Fruit fly (Drosophila melanogaster) whole organism, adult: ENCODE measurements around the gene tal-AA.
A peak's percentile ranks its signal among the peaks of the same experiment; 100 is the strongest.

Experiments
- CG11617 ChIP-seq: fragments of 200-800 bp; sonication (Bioruptor generic); optimal IDR thresholded peaks from 2 replicates; lab custom pipeline; 2017; ENCODE audit warnings: mild to moderate bottlenecking, missing biosample characterization, missing genetic modification reagents, missing genetic modification characterization
- CG12768 ChIP-seq: fragments of 200-800 bp; sonication (Bioruptor generic); optimal IDR thresholded peaks from 2 replicates; lab custom pipeline; 2017; ENCODE audit warnings: missing biosample characterization, missing genetic modification characterization, mild to moderate bottlenecking, moderate library complexity, missing genetic modification reagents
- CG14711 ChIP-seq: fragments of 200-800 bp; sonication (Bioruptor generic); optimal IDR thresholded peaks from 2 replicates; lab custom pipeline; 2018; ENCODE audit warnings: missing biosample characterization, mild to moderate bottlenecking, missing genetic modification characterization, moderate library complexity
- CG1620 ChIP-seq: fragments of 200-800 bp; sonication (Bioruptor generic); optimal IDR thresholded peaks from 2 replicates; lab custom pipeline; 2016; ENCODE audit warnings: missing biosample characterization, missing genetic modification characterization
- CG33017 ChIP-seq: fragments of 200-800 bp; sonication (Bioruptor generic); optimal IDR thresholded peaks from 2 replicates; lab custom pipeline; 2018; ENCODE audit warnings: missing biosample characterization, mild to moderate bottlenecking, missing genetic modification characterization, moderate library complexity
- CG5204 ChIP-seq: fragments of 200-800 bp; sonication (Bioruptor generic); optimal IDR thresholded peaks from 2 replicates; lab custom pipeline; 2016; ENCODE audit warnings: missing biosample characterization, missing genetic modification characterization
- CG7045 ChIP-seq: fragments of 200-800 bp; sonication (Bioruptor generic); optimal IDR thresholded peaks from 2 replicates; lab custom pipeline; 2017; ENCODE audit warnings: missing biosample characterization, mild to moderate bottlenecking, missing genetic modification characterization
- CG7101 ChIP-seq: fragments of 200-800 bp; sonication (Bioruptor generic); optimal IDR thresholded peaks from 2 replicates; lab custom pipeline; 2018; ENCODE audit warnings: missing biosample characterization, mild to moderate bottlenecking, missing genetic modification characterization, moderate library complexity
- Crg-1 ChIP-seq: fragments of 200-800 bp; sonication (Bioruptor generic); optimal IDR thresholded peaks from 2 replicates; lab custom pipeline; 2016; ENCODE audit warnings: missing biosample characterization, missing genetic modification characterization
- Hr96 ChIP-seq: fragments of 200-800 bp; sonication (Bioruptor generic); optimal IDR thresholded peaks from 2 replicates; lab custom pipeline; 2016; ENCODE audit warnings: missing biosample characterization, missing genetic modification characterization
- bab1 ChIP-seq: fragments of 200-800 bp; sonication (Bioruptor generic); optimal IDR thresholded peaks from 3 replicates; lab custom pipeline; 2019; ENCODE audit warnings: missing biosample characterization, mild to moderate bottlenecking, missing genetic modification characterization, moderate library complexity
- cic ChIP-seq: fragments of 200-800 bp; sonication (Bioruptor generic); optimal IDR thresholded peaks from 2 replicates; lab custom pipeline; 2017; ENCODE audit warnings: missing biosample characterization, mild to moderate bottlenecking, missing genetic modification characterization, moderate library complexity
- cnc ChIP-seq, 2 experiments: fragments of >200 bp; optimal IDR thresholded peaks; 2 replicates each; lab custom pipeline; 2017
- kay ChIP-seq: fragments of 200-800 bp; sonication (Bioruptor generic); peaks from one replicate; lab custom pipeline; 2016; ENCODE audit warnings: missing biosample characterization, missing genetic modification characterization, borderline replicate concordance
- ovo ChIP-seq: fragments of 200-800 bp; sonication (Bioruptor generic); optimal IDR thresholded peaks from 2 replicates; lab custom pipeline; 2016; ENCODE audit warnings: missing biosample characterization, missing genetic modification characterization
- pad ChIP-seq: fragments of 200-800 bp; sonication (Bioruptor generic); optimal IDR thresholded peaks from 3 replicates; lab custom pipeline; 2017; ENCODE audit warnings: missing biosample characterization, missing genetic modification characterization, mild to moderate bottlenecking, moderate library complexity, missing genetic modification reagents
- tj ChIP-seq: fragments of 200-800 bp; sonication (Bioruptor generic); optimal IDR thresholded peaks from 3 replicates; lab custom pipeline; 2017; ENCODE audit warnings: missing biosample characterization, mild to moderate bottlenecking, missing genetic modification characterization, moderate library complexity
- toe ChIP-seq: fragments of 200-800 bp; sonication (Bioruptor generic); optimal IDR thresholded peaks from 2 replicates; lab custom pipeline; 2016; ENCODE audit warnings: missing biosample characterization, missing genetic modification characterization

The tal-AA gene

DNA sequence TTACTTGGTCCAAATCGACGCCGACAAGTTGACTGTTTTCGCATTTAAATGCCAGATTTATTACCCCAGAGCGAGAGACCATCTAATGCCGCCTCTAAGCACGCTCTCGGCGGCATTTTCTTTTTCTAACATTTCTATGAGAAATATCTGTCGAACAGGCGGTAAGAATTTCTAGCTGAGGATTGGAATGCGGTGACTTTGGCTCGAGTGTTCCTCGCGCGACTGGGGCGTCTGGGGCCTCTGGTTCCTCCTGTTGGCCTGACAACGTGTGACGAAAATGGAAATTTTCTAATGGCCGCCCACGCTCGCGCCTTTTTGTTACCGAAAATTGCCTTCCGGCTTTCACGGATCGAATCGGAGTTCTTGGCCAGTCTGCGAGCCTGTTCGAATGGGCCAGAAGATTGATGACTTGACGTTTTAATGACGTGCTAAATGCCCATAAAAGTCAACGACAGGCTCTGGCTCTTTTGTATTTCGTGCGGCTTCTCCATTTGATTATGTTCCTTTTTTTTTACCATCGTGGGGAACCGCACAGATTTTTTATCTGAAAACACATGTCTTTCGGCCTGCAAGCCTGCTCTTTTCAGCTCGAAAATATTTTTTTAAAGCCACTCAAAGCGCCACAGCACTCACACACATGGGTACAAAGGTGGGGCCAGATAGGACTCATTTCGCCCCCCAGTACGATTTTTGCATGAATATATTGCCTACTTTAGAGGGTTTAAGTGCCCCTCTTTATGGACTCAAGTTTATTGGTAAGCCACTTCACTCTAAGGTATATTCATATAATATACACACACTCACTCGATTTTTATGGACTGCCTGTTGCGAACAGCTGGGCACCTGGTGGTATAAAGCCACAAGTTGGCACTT lies 11.5 kb upstream of the tal-AA start:
- TF ChIP-seq cic (GFP tag; lab: Kevin White, UChicago) (no peak), CG1620 (GFP tag; lab: Kevin White, UChicago) (no peak), CG5204 (no peak), CG12768 (GFP tag; lab: Kevin White, UChicago) (no peak)

DNA sequence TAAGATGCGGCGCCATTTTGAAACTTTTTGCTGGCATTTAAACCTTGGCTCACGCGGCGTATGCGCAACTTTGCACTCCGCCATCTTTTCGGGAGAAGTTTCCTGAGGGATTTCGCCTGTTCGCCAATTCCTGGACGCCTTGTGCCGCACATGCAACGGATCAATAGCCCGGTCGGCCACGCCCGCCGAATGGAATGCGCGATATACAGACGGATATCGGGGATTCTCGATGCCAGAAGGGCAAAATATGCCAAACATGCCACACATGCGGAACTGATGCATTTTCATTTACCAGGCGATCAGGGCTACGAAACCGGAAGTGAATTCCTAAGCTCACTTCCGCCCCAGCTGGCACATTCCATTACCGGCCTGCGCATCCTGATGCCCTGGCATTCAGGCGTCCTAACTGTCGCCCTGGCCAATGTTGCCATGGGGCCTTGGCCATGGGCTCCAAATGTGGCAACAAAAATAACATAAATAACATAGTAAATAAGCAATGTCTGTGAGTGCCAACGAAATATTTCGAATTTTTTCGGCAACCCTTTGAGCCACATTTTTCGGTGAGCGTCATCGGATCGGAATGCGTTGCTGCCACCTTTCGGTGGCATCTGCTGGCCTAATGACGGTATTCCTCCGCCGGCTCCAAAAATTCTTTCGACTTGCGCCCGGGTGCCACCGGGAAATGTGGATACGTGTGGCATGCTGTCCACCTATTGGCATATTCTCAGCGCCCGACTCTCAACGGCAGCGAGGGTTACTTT lies 10.7 kb upstream of the tal-AA start:
- TF ChIP-seq CG7101 (tag; lab: Kevin White, UChicago) (no peak), cnc (optimal IDR thresholded peaks at IDR 0.05; lab: Kevin White, UChicago) (no peak), kay (no peak), toe (GFP tag; lab: Kevin White, UChicago) (no peak), Crg-1 (GFP tag; lab: Kevin White, UChicago) (no peak), tj (GFP tag; lab: Kevin White, UChicago) (no peak), CG33017 (tag; lab: Kevin White, UChicago) (no peak), Hr96 (no peak), CG5204 (no peak)

DNA sequence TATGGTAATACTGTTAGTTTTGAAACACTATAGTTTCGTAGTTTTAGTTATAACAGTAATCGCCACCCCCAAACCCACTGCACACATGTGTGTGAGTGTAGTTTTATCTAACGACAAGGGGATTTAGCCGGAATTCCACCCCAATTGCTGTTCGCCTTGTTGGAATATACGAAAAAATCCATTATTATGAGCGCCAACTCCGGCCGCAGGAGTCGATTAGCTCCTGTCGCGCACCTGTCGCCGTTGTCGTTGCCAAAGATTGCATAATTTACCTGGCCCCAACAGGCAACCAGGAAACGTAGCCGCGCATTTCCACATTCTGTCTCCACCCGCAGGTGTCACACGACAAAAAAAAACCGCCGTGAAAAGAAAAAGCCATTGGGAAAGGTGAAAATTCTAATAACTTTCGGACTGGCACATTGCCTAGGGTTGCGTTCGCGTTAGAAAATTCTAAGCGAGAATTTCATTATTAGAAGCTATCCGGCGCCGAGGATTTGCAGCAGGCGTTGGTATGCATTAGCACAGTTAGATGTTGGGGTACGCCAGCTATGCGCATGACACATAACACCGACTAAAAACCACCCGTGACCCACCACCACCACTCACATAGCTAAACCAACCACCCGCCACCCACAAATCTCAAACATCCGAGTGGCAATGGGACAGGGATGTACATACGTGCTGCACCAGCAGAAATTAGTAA lies 9.6 kb upstream of the tal-AA start:
- TF ChIP-seq CG7101 (tag; lab: Kevin White, UChicago) (no peak), cic (GFP tag; lab: Kevin White, UChicago) (no peak), CG5204 (no peak), CG11617 (GFP tag; lab: Kevin White, UChicago) (no peak), CG7045 (GFP tag; lab: Kevin White, UChicago) (no peak), pad (GFP tag; lab: Kevin White, UChicago) (no peak), tj (GFP tag; lab: Kevin White, UChicago) (no peak), Hr96 (no peak), ovo (GFP tag; lab: Kevin White, UChicago) (no peak), CG1620 (GFP tag; lab: Kevin White, UChicago) (no peak), toe (GFP tag; lab: Kevin White, UChicago) (no peak), CG12768 (GFP tag; lab: Kevin White, UChicago) (no peak), Crg-1 (GFP tag; lab: Kevin White, UChicago) (no peak), kay (no peak)

DNA sequence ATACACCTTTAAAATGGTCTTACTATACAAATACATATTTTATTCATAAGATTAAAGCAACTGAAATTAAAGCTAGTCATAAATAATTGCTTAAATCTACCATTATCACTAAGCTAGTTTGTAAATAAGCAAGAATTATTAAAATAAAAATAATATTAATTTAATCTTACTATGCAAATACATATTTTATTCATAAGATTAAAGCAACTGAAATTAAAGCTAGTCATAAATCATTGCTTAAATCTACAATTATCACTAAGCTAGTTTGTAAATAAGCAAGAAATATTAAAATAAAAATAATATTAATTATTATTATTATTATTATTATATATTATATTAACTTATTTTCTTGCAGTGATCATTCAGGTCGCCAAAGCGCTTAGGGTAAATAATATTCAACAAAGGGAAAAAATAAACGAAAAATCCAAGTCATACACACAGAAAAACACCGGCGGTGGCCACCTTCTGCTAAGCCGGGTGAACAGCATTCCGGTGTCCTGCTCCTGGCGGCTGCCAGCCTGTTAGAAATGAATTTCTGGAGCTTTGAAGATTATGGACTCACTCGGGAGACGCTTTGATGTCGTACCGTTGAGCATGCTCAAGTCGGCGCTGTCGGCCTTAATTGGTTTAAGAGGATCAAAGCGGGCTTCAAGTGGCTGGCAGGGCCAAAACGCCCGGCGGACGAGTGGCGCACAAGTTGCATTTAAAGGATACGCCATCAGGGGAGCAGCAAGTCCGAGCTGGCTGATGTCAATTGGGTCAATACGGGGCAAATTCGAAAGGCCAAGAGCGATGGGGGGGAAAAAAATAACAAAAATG lies 8.8 kb upstream of the tal-AA start:
- TF ChIP-seq CG5204 (no peak), CG7045 (GFP tag; lab: Kevin White, UChicago) (peak; percentile 29), pad (GFP tag; lab: Kevin White, UChicago) (no peak), CG12768 (GFP tag; lab: Kevin White, UChicago) (peak; percentile 22), cnc (optimal IDR thresholded peaks at IDR 0.05; lab: Kevin White, UChicago) (no peak), CG11617 (GFP tag; lab: Kevin White, UChicago) (no peak), CG7101 (tag; lab: Kevin White, UChicago) (no peak), Hr96 (no peak), CG33017 (tag; lab: Kevin White, UChicago) (peak; percentile 4)

DNA sequence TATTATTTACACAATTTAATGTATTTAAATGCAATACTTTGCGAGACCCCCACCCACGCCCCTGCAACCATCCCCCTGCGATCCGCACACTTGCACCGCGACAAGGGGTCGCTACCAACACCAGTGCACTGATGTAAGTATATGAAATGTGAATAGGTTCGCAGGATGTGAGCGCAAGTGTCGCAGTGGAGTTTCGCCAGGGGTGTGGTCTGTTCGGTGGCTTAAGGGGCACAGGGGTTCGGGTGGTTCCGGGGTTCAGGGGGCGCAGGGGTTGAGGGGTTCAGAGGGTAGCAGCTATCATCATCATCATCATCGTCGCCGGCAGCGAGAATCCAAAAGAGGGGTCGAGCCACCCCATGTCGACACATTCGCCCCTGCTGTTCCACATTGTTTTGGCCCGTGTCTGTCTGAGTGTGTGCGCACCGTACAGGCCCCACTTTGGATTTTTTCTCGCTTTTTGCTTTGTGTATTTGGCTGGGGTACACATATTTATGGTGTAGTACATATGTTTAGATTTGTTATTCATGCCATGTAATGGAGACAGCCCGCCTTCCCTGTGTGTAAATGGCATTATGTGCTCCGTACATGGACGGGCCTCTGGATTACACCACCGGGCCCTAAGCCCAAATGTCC lies 7.8 kb upstream of the tal-AA start:
- no peak for TF ChIP-seq CG1620 (GFP tag; lab: Kevin White, UChicago)

DNA sequence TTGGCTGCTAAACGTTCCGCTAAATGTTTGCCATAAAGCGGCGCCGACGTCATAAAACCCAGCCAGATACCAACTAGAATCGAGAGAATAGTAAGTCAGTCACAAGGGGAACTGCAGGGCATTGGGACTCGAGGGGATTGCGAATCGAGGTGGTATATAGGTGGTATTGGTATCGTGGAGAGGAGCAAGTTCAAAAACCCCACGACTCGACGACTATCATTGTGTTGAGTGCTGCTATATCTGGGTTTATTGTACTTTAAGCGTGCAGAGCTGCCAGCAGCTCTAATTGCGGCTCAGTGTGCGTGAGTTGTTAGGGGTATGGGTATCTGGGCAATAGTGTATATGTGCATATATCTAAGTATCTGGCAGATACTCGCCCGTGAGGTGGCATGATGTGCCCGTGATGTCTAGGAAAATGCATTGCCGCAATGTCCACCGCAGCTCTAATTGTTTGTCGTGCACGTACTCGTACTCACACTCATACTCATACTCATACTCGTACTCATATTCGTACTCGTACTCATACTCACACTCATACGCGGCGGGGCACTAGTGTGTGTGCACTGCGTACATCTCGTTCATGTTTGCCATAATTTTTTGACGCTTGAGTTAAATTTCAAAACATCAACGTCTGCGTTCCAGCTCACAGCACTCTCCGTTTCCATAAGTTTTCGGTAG lies 6.7 kb upstream of the tal-AA start:
- TF ChIP-seq CG7101 (tag; lab: Kevin White, UChicago) (no peak), Crg-1 (GFP tag; lab: Kevin White, UChicago) (no peak), bab1 (GFP tag; lab: Kevin White, UChicago) (no peak), tj (GFP tag; lab: Kevin White, UChicago) (no peak), CG33017 (tag; lab: Kevin White, UChicago) (no peak), toe (GFP tag; lab: Kevin White, UChicago) (no peak), CG7045 (GFP tag; lab: Kevin White, UChicago) (no peak), pad (GFP tag; lab: Kevin White, UChicago) (no peak), cic (GFP tag; lab: Kevin White, UChicago) (no peak), CG1620 (GFP tag; lab: Kevin White, UChicago) (no peak), CG12768 (GFP tag; lab: Kevin White, UChicago) (no peak), kay (no peak), Hr96 (no peak), ovo (GFP tag; lab: Kevin White, UChicago) (no peak), CG14711 (no peak), cnc (optimal IDR thresholded peaks at IDR 0.05; lab: Kevin White, UChicago) (no peak)
